Fruit fly (Drosophila melanogaster) ovary, adult (tissue): ENCODE data around the gene Ras85D.

ENCODE experiments used
- CG17801 ChIP-seq: fragments of 200-800 bp; optimal IDR thresholded peaks from 2 replicates; lab custom pipeline; 2019; ENCODE audit warnings: missing biosample characterization, mild to moderate bottlenecking, missing genetic modification characterization, moderate library complexity; ENCODE audit not compliant: partially characterized antibody

Gene Ras85D

DNA sequence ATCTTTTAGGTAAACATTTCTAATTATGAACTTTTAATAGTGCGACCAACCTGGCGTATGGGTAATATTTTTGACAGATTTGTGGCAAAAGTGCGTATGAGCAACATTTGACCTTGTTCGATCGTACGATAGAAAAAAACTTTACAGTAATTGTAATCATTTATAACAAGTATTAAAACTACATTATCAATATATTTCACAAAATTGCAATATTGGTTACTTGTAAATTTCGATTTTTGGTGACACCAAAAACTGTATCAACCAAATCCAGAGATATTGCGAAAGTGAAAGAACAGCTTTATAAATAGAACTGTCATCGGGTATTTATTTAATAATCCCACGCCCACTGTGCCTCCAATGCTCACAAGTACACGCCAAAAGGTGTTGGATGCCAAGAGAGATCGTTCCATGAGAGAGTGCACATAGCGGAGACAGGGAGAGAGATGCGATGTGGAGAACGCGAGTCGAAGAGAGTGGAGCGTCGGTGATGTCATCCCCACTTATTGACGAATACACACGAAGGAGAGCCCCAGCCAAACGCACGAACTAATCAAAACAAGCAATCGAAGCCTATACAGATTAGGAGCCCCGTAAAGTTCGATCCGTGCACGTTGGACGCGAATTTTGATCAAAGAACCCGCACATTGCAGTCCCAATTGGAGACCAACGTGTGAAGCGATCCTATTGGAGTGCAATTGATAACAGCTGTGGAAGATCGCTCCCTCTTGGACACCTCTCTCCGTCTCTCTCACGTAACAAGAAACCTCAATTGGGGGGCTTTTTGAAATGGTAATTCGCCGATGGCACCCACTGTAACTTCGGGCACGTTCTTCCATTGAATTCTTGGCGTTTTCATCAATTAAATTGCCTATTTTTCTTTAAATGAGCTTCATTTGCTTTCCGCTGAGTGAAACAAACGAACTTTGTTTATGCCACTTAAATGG is 20.6 kb upstream of the Ras85D start:
- peak; percentile 77 for TF ChIP-seq CG17801 (GFP tag; lab: Kevin White, UChicago)

DNA sequence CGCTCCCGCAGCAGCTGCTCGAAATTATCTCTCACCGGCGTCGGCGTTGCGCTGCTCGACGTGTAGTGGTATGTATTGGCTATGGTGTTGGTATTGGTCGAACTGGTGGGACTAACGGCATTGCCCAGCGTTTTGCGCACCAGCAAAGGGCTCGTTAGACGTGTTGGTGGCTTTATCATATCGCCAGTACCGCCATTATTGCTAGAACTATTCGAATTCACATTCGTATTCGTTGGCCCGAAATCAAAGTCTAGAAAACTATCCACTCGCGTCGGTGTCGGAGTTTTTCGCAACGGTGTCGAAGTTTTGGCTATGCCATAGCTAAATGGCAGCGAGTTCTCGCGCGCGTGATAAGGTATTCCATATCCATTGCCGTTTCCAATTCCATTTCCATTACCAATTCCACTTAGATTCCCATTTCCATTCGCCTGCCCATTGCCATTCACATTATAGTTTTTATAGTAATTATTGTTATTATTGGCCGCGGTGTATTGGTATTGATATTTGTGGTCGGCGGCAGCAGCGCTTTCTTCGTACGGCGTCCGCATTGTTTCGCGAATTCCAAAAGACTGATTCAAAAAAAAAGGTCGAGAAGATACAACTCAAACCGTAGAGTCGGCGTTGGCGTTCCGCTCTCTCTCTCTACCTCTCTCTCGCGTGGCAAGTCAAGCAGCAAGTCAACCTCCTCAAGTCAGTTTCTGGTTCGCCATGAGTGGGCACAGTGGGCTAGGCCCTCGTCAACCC is 19.7 kb upstream of the Ras85D start, which contains the start of gene by:
by (minus strand) TSS at position 575 of the 744 bp plus-strand sequence.
- no peak for TF ChIP-seq CG17801 (GFP tag; lab: Kevin White, UChicago)

- no peak for TF ChIP-seq CG17801 (GFP tag; lab: Kevin White, UChicago)
Observed at dm6 chr3R:9529913-9530312, 17.0 kb upstream of the Ras85D start.

- TF ChIP-seq CG17801 (GFP tag; lab: Kevin White, UChicago) = no peak
Observed at dm6 chr3R:9529387-9529897, 16.6 kb upstream of the Ras85D start.

DNA sequence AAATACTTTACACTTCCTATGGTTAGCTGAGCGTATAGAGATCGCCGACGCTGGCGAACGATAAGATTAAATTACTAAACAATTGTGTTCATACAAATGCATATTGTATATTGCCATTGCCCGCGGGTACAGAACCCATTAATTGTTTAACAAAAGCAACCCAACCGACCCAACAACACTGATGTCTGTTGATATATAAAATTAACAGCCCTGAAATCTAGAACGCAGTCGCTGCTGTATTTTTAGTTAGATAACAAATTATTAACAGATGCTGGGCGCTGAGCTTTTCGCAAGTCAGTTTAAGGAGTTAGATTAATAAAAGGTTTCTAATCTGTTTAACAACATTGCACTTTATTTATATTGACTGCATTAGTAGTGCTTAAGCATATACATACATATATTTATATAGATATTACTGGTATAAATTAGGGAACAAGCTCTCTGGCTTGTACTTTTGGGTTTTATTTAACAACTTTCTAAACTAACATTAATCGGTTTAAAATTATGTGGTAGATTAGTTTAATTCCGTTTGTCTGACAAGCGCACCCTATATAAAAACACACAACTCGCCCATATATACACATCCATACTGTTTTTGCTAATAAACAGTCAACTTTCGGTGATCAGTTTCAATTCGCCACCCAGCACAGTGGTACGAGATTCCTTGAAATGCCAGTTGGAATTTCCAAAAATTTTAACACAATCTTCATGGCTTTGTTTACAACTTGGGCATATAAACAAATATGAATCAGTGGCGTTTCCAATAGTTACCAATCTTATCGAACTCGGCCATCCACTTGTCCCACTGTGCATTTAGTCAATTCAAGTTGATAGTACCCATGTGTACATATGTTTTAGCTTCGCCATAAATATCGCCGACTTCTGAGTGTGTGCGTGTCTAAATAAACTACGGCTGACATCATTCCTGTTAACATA is 15.3 kb upstream of the Ras85D start:
- TF ChIP-seq CG17801 (GFP tag; lab: Kevin White, UChicago) = peak; percentile 71

- no peak for TF ChIP-seq CG17801 (GFP tag; lab: Kevin White, UChicago)
Observed at dm6 chr3R:9516400-9516852, 3.6 kb upstream of the Ras85D start.

- TF ChIP-seq CG17801 (GFP tag; lab: Kevin White, UChicago) = peak; percentile 34
Observed at dm6 chr3R:9515860-9516344, 3.0 kb upstream of the Ras85D start, which contains the start of the genes mRpL47, CG8176 and Kdm3. TSS of gene mRpL47 (minus strand) at chr3R:9515908. TSS of gene CG8176 (plus strand) at chr3R:9516007. TSS of gene Kdm3 (plus strand) at chr3R:9516007.

- no peak for TF ChIP-seq CG17801 (GFP tag; lab: Kevin White, UChicago)
Observed at dm6 chr3R:9512193-9513051, 445 bp downstream of the Ras85D start.

DNA sequence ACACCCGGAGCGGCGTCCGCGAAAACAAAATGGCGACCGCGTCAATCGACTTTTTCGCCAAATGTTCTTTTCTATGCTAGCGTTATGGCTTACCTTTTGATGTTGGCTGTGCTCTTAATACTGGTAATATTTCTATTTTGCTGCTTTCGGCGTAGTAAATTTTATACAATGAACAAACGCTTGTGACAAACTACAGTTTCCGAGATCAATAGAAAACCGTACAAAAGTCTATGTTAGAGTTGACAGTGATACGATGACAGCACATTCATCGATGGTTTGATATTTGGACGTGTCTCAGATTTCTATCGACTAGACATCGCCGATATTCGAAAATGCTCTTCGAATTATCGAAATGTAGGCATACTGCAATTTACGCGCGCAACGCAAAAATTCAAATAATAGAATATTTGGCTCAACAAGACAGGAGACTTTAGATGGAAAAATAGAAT is 2.8 kb downstream of the Ras85D start, which contains the start of gene rump:
rump (minus strand) TSS at position 255 of the 449 bp plus-strand sequence.
- no peak for TF ChIP-seq CG17801 (GFP tag; lab: Kevin White, UChicago)

DNA sequence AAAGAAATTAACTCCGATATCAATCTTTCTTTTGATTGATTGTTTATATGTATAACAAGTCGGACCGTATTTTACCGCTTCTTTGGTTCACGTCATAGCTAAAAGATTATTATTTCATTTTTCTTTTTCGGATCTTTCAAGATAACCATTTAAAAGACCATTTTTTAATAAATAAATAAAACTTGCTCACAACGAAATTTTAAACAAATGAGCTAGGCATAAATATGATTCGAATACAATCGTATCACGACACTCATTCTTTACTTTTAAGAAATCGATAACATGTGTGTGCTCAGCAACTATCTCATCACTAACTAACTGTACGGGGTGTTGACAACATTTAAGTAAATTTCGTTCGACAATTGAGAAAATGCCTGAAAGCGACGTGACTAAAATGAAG is 8.5 kb downstream of the Ras85D start, which contains the start of gene CG8149:
CG8149 (plus strand) TSS at position 302 of the 400 bp plus-strand sequence.
- TF ChIP-seq CG17801 (GFP tag; lab: Kevin White, UChicago) = peak; percentile 28

DNA sequence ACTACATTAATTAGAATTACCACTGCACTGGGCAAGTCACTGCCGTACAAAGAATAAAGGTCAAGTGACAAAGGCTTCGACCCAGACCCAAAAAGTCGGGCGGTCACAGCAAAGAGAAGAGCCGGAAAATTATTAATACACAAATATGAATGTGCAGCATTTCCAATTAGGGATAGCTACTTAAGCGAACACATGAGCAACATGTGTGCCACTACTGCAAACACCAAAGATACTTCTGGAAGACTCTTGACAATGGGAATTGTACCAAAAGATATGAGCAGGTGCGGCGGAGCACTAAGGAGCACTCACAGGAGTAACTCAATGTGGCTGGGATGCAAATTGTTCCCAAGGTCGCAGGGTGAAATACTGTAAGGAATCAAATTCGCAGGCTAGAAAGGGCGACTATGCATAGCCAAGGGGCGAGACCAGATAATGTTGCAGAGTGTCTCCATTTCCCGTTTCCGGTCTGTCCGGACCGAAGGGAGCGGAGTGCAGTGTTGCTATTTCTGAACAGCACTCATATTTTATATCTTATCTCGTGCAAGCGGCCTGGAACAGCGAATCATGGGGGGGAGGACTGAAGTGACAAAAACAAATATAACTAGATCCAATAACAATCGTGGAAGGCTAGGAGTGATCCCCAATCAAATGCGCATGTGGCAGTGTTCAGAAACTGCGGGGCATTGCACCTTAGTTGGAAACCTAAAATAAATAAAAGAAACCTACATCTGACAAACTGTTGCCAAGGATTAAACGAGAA is 9.4 kb downstream of the Ras85D start:
- TF ChIP-seq CG17801 (GFP tag; lab: Kevin White, UChicago) = no peak

- peak; percentile 68 for TF ChIP-seq CG17801 (GFP tag; lab: Kevin White, UChicago)
Observed at dm6 chr3R:9502416-9502763, 10.5 kb downstream of the Ras85D start, which contains the start of gene RhoL. TSS of gene RhoL (minus strand) at chr3R:9502581.
